Fruit fly (Drosophila melanogaster) whole organism, embryonic: ENCODE data around the gene SelT.

Source experiments
- Asciz ChIP-seq: fragments of 200-800 bp; sonication (Bioruptor generic); optimal IDR thresholded peaks from 2 replicates; lab custom pipeline; 2017; ENCODE audit warnings: missing biosample characterization, mild to moderate bottlenecking, missing genetic modification characterization, missing genetic modification reagents
- Atf-2 ChIP-seq: fragments of 200-800 bp; sonication (Bioruptor generic); optimal IDR thresholded peaks from 2 replicates; lab custom pipeline; 2016; ENCODE audit warnings: missing biosample characterization, missing genetic modification characterization
- CG10959 ChIP-seq: fragments of 200-800 bp; sonication (Bioruptor generic); IDR thresholded peaks from 2 replicates; pipeline ENCODE4 v1.3.6; 2022; ENCODE audit warnings: missing biosample characterization, missing genetic modification characterization
- CG11560 ChIP-seq: fragments of 200-800 bp; sonication (Bioruptor generic); IDR thresholded peaks from 3 replicates; pipeline ENCODE4 v1.3.6; 2022; ENCODE audit warnings: missing biosample characterization, missing genetic modification characterization
- CG14050 ChIP-seq: fragments of 200-800 bp; sonication (Bioruptor generic); IDR thresholded peaks from 3 replicates; pipeline ENCODE4 v1.3.6; 2022; ENCODE audit warnings: missing biosample characterization, missing genetic modification characterization
- CG16813 ChIP-seq: fragments of 200-800 bp; sonication (Bioruptor generic); IDR thresholded peaks from 3 replicates; pipeline ENCODE4 v1.3.6; 2022; ENCODE audit warnings: missing biosample characterization, missing genetic modification characterization; ENCODE audit not compliant: partially characterized antibody
- CG2120 ChIP-seq: fragments of 200-800 bp; sonication (Bioruptor generic); optimal IDR thresholded peaks from 3 replicates; lab custom pipeline; 2016; ENCODE audit warnings: missing biosample characterization, missing genetic modification characterization
- CG2129 ChIP-seq: fragments of 200-800 bp; sonication (Bioruptor generic); IDR thresholded peaks from 2 replicates; pipeline ENCODE4 v1.3.6; 2022; ENCODE audit warnings: missing biosample characterization, missing genetic modification characterization; ENCODE audit not compliant: partially characterized antibody
- CG2678 ChIP-seq: fragments of 200-800 bp; sonication (Bioruptor generic); optimal IDR thresholded peaks from 3 replicates; lab custom pipeline; 2019; ENCODE audit warnings: missing biosample characterization, mild to moderate bottlenecking, missing genetic modification characterization, moderate library complexity
- CG30403 ChIP-seq: fragments of 200-800 bp; sonication (Bioruptor generic); optimal IDR thresholded peaks from 3 replicates; lab custom pipeline; 2016; ENCODE audit warnings: missing biosample characterization, missing genetic modification characterization
- CG31224 ChIP-seq: fragments of 200-800 bp; sonication (Bioruptor generic); IDR thresholded peaks from 2 replicates; pipeline ENCODE4 v1.3.6; 2022; ENCODE audit warnings: missing biosample characterization, missing genetic modification characterization
- CG34224 ChIP-seq: fragments of 200-800 bp; sonication (Bioruptor generic); IDR thresholded peaks from 3 replicates; pipeline ENCODE4 v1.3.6; 2022; ENCODE audit warnings: missing biosample characterization, missing genetic modification characterization; ENCODE audit not compliant: partially characterized antibody
- CG7963 ChIP-seq: fragments of 200-800 bp; sonication (Bioruptor generic); IDR thresholded peaks from 3 replicates; pipeline ENCODE4 v1.3.6; 2022; ENCODE audit warnings: missing biosample characterization, missing genetic modification characterization; ENCODE audit not compliant: partially characterized antibody
- CG7987 ChIP-seq: fragments of 200-800 bp; sonication (Bioruptor generic); optimal IDR thresholded peaks from 2 replicates; lab custom pipeline; 2018; ENCODE audit warnings: missing biosample characterization, mild to moderate bottlenecking, missing genetic modification characterization, moderate library complexity
- Doc2 ChIP-seq: fragments of 200-800 bp; sonication (Bioruptor generic); IDR thresholded peaks from 2 replicates; pipeline ENCODE4 v1.3.6; 2022; ENCODE audit warnings: missing biosample characterization, missing genetic modification characterization
- HLH3B ChIP-seq: fragments of 200-800 bp; sonication (Bioruptor generic); IDR thresholded peaks from 2 replicates; pipeline ENCODE4 v1.3.6; 2022; ENCODE audit warnings: missing biosample characterization, missing genetic modification characterization
- Hey ChIP-seq: fragments of 200-800 bp; sonication (Bioruptor generic); optimal IDR thresholded peaks from 3 replicates; lab custom pipeline; 2018; ENCODE audit warnings: missing biosample characterization, mild to moderate bottlenecking, missing genetic modification characterization
- HmgD ChIP-seq: fragments of 200-800 bp; sonication (Bioruptor generic); optimal IDR thresholded peaks from 3 replicates; lab custom pipeline; 2016; ENCODE audit warnings: missing biosample characterization, missing genetic modification characterization
- Kr ChIP-seq: fragments of 200-800 bp; sonication (Bioruptor generic); optimal IDR thresholded peaks from 2 replicates; lab custom pipeline; 2017; ENCODE audit warnings: missing biosample characterization, mild to moderate bottlenecking, missing genetic modification characterization
- MESR4 ChIP-seq: fragments of 200-800 bp; sonication (Bioruptor generic); optimal IDR thresholded peaks from 2 replicates; lab custom pipeline; 2018; ENCODE audit warnings: missing biosample characterization, mild to moderate bottlenecking, missing genetic modification characterization, moderate library complexity
- NC2β ChIP-seq: fragments of 200-800 bp; sonication (Bioruptor generic); optimal IDR thresholded peaks from 2 replicates; lab custom pipeline; 2016; ENCODE audit warnings: missing biosample characterization, missing genetic modification characterization
- NFAT ChIP-seq: fragments of 200-800 bp; sonication (Bioruptor generic); IDR thresholded peaks from 2 replicates; pipeline ENCODE4 v1.3.6; 2022; ENCODE audit warnings: missing biosample characterization, missing genetic modification characterization
- Opbp ChIP-seq: fragments of 200-800 bp; sonication (Bioruptor generic); IDR thresholded peaks from 3 replicates; pipeline ENCODE4 v1.3.6; 2022; ENCODE audit warnings: missing biosample characterization, missing genetic modification characterization; ENCODE audit not compliant: partially characterized antibody
- Six4 ChIP-seq: fragments of 200-800 bp; sonication (Bioruptor generic); optimal IDR thresholded peaks from 2 replicates; lab custom pipeline; 2016; ENCODE audit warnings: missing biosample characterization, missing genetic modification characterization
- Vsx1 ChIP-seq: fragments of 200-800 bp; sonication (Bioruptor generic); optimal IDR thresholded peaks from 2 replicates; lab custom pipeline; 2017; ENCODE audit warnings: missing biosample characterization, mild to moderate bottlenecking, missing genetic modification characterization, missing genetic modification reagents
- ab ChIP-seq: fragments of 200-800 bp; sonication (Bioruptor generic); optimal IDR thresholded peaks from 2 replicates; lab custom pipeline; 2016; ENCODE audit warnings: missing biosample characterization, missing genetic modification characterization
- ato ChIP-seq: fragments of 200-800 bp; sonication (Bioruptor generic); IDR thresholded peaks from 2 replicates; pipeline ENCODE4 v1.3.6; 2022; ENCODE audit warnings: missing biosample characterization, missing genetic modification characterization; ENCODE audit not compliant: partially characterized antibody
- chif ChIP-seq, 2 experiments: fragments of 200-800 bp; sonication (Bioruptor generic); optimal IDR thresholded peaks; 3 replicates each; lab custom pipeline; 2016; ENCODE audit warnings: missing biosample characterization in 2 of 2, missing genetic modification characterization in 2 of 2
- ems ChIP-seq: fragments of 200-800 bp; sonication (Bioruptor generic); optimal IDR thresholded peaks from 3 replicates; lab custom pipeline; 2016; ENCODE audit warnings: missing biosample characterization, missing genetic modification characterization
- fd102C ChIP-seq: fragments of 200-800 bp; sonication (Bioruptor generic); optimal IDR thresholded peaks from 2 replicates; lab custom pipeline; 2018; ENCODE audit warnings: missing biosample characterization, mild to moderate bottlenecking, missing genetic modification characterization, moderate library complexity
- grau ChIP-seq: fragments of 200-800 bp; optimal IDR thresholded peaks from 3 replicates; lab custom pipeline; 2019; ENCODE audit warnings: missing biosample characterization, mild to moderate bottlenecking, missing genetic modification characterization, moderate library complexity
- hbn ChIP-seq: fragments of 200-800 bp; sonication (Bioruptor generic); IDR thresholded peaks from 2 replicates; pipeline ENCODE4 v1.3.6; 2022; ENCODE audit warnings: missing biosample characterization, missing genetic modification characterization; ENCODE audit not compliant: partially characterized antibody
- hth ChIP-seq: fragments of >200 bp; optimal IDR thresholded peaks from 2 replicates; lab custom pipeline; 2017; ENCODE audit warnings: inconsistent platforms
- lola ChIP-seq, 3 experiments: fragments of >200 bp in 2 of 3; fragments of 200-800 bp in 1 of 3; sonication (Bioruptor generic) in 1 of 3; optimal IDR thresholded peaks; 2 replicates each; lab custom pipeline; 2017 to 2019; ENCODE audit warnings: missing biosample characterization in 3 of 3, missing genetic modification characterization in 3 of 3, mild to moderate bottlenecking in 1 of 3, moderate library complexity in 1 of 3
- nau ChIP-seq: fragments of 200-800 bp; sonication (Bioruptor generic); optimal IDR thresholded peaks from 3 replicates; lab custom pipeline; 2017; ENCODE audit warnings: missing biosample characterization, mild to moderate bottlenecking, missing genetic modification characterization, missing genetic modification reagents
- p53 ChIP-seq: fragments of 200-800 bp; sonication (Bioruptor generic); optimal IDR thresholded peaks from 2 replicates; lab custom pipeline; 2016; ENCODE audit warnings: missing biosample characterization, missing genetic modification characterization
- prd ChIP-seq, 3 experiments: fragments of >200 bp in 2 of 3; fragments of 200-800 bp in 1 of 3; sonication (Bioruptor generic) in 1 of 3; optimal IDR thresholded peaks in 2 of 3; IDR thresholded peaks in 1 of 3; 2 replicates in 2 of 3; 3 replicates in 1 of 3; pipeline versions ENCODE4 v1.3.6 to Lab custom; 2017 to 2022; ENCODE audit warnings: missing biosample characterization in 1 of 3, missing genetic modification characterization in 1 of 3
- ro ChIP-seq: fragments of 200-800 bp; sonication (Bioruptor generic); IDR thresholded peaks from 2 replicates; pipeline ENCODE4 v1.3.6; 2022; ENCODE audit warnings: missing biosample characterization, missing genetic modification characterization
- scrt ChIP-seq: fragments of 200-800 bp; sonication (Bioruptor generic); optimal IDR thresholded peaks from 2 replicates; lab custom pipeline; 2018; ENCODE audit warnings: missing biosample characterization, mild to moderate bottlenecking, missing genetic modification characterization, moderate library complexity
- sima ChIP-seq: fragments of 200-800 bp; sonication (Bioruptor generic); optimal IDR thresholded peaks from 2 replicates; lab custom pipeline; 2016; ENCODE audit warnings: missing biosample characterization, missing genetic modification characterization
- ssp ChIP-seq: fragments of 200-800 bp; sonication (Bioruptor generic); IDR thresholded peaks from 2 replicates; pipeline ENCODE4 v1.3.6; 2022; ENCODE audit warnings: missing biosample characterization, missing genetic modification characterization
- tap ChIP-seq: fragments of 200-800 bp; optimal IDR thresholded peaks from 3 replicates; lab custom pipeline; 2019; ENCODE audit warnings: missing biosample characterization, mild to moderate bottlenecking, missing genetic modification characterization, moderate library complexity
- tll ChIP-seq, 2 experiments: fragments of 200-800 bp in 1 of 2; fragments of >200 bp in 1 of 2; sonication (Bioruptor generic) in 1 of 2; optimal IDR thresholded peaks; 2 replicates each; lab custom pipeline; 2017 to 2019; ENCODE audit warnings: missing biosample characterization in 2 of 2, missing genetic modification characterization in 2 of 2, mild to moderate bottlenecking in 1 of 2, moderate library complexity in 1 of 2
- trh ChIP-seq: fragments of 200-800 bp; sonication (Bioruptor generic); optimal IDR thresholded peaks from 2 replicates; lab custom pipeline; 2016; ENCODE audit warnings: missing biosample characterization, missing genetic modification characterization
- tup ChIP-seq: fragments of 200-800 bp; sonication (Bioruptor generic); optimal IDR thresholded peaks from 2 replicates; lab custom pipeline; 2016; ENCODE audit warnings: missing biosample characterization, mild to moderate bottlenecking, missing genetic modification characterization, moderate library complexity
- vfl ChIP-seq: fragments of 200-800 bp; sonication (Bioruptor generic); optimal IDR thresholded peaks from 2 replicates; lab custom pipeline; 2016; ENCODE audit warnings: missing biosample characterization, missing genetic modification characterization
- wor ChIP-seq: fragments of 200-800 bp; sonication (Bioruptor generic); IDR thresholded peaks from 2 replicates; pipeline ENCODE4 v1.3.6; 2022; ENCODE audit warnings: missing biosample characterization, missing genetic modification characterization
- zfh2 ChIP-seq: fragments of 200-800 bp; sonication (Bioruptor generic); optimal IDR thresholded peaks from 2 replicates; lab custom pipeline; 2016; ENCODE audit warnings: missing biosample characterization, missing genetic modification characterization

The SelT gene

DNA sequence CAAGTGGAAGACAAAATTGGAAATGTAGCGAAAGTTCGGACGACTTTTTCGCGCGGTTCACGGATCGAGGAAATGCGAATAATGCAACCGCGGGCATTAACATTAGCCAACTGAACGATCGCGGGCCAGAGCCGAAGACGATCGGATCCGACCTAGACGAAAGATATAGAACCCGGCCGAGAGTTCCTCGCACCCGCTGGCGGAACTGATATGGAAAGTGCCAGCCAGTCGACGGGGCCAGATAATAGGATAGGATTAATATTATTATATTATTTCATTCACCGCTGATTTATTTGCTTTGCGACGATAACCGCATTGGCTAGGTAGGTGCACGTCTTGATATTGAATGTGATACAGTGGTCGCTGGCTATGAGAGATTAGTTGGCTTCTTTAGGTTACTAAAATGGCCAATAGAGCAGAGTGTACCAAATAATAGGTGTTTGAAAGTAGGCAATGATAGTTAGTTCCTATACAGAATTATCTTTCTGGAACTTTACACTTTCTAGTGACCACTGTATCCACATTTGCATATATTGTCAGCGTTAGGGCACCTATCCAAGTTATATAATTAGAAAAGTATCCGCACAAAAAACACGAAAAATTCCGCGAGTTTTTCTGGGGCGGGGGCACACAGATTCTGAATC lies 11.2 kb upstream of the SelT start (continued):
- TF ChIP-seq prd (optimal IDR thresholded peaks at IDR 0.05; lab: Kevin White, UChicago) = no peak
- peak; percentile 87 for TF ChIP-seq prd (GFP tag; IDR thresholded peaks at IDR 0.05; lab: Robert Waterston, UW)
- no peak for TF ChIP-seq MESR4 (GFP tag; lab: Kevin White, UChicago)
- TF ChIP-seq ro (GFP tag; lab: Robert Waterston, UW) = no peak
- peak; percentile 67 for TF ChIP-seq CG10959 (GFP tag; lab: Robert Waterston, UW)
- TF ChIP-seq Opbp (GFP tag; lab: Robert Waterston, UW) = no peak
- TF ChIP-seq Hey (tag; lab: Kevin White, UChicago) = peak; percentile 4
- TF ChIP-seq CG2120 (GFP tag; lab: Kevin White, UChicago) = peak; percentile 77
- TF ChIP-seq CG11560 (tag; lab: Robert Waterston, UW) = peak; percentile 60; the same call in 1 of the 3 replicates
- TF ChIP-seq grau (tag; lab: Kevin White, UChicago) = peak; percentile 95
- TF ChIP-seq ssp = peak; percentile 44; the same call in 1 of the 2 replicates
- no peak for TF ChIP-seq CG16813 (GFP tag; lab: Robert Waterston, UW)
- no peak for TF ChIP-seq hth (lab: Kevin White, UChicago)
- no peak for TF ChIP-seq fd102C (GFP tag; lab: Kevin White, UChicago)
- TF ChIP-seq CG2129 (GFP tag; lab: Robert Waterston, UW) = no peak
- TF ChIP-seq HmgD = no peak
- TF ChIP-seq CG31224 (GFP tag; lab: Robert Waterston, UW) = peak; percentile 54; the same call in 1 of the 2 replicates
- TF ChIP-seq NC2β (GFP tag; lab: Kevin White, UChicago) = no peak
- TF ChIP-seq Six4 (GFP tag; lab: Kevin White, UChicago) = peak; percentile 21
- TF ChIP-seq Doc2 (GFP tag; lab: Robert Waterston, UW) = no peak
- peak; percentile 46 for TF ChIP-seq zfh2 (GFP tag; lab: Kevin White, UChicago)
- TF ChIP-seq tll (GFP tag; optimal IDR thresholded peaks at IDR 0.05; lab: Kevin White, UChicago) = no peak
- peak; percentile 61 for TF ChIP-seq ems (GFP tag; lab: Kevin White, UChicago)
- no peak for TF ChIP-seq CG7987 (GFP tag; lab: Kevin White, UChicago)
- TF ChIP-seq Atf-2 (GFP tag; lab: Kevin White, UChicago) = peak; percentile 23
- peak; percentile 19 for TF ChIP-seq vfl (GFP tag; lab: Kevin White, UChicago)
- TF ChIP-seq CG34224 (GFP tag; lab: Robert Waterston, UW) = no peak
- peak; percentile 42 for TF ChIP-seq tup
- no peak for TF ChIP-seq CG7963 (GFP tag; lab: Robert Waterston, UW)
- no peak for TF ChIP-seq ab (GFP tag; lab: Kevin White, UChicago)
- peak; percentile 69 for TF ChIP-seq tap (tag; lab: Kevin White, UChicago)
- 0 out of 3 replicates have a peak, but pooled peaks have one; percentile 22 for TF ChIP-seq CG14050
- peak; percentile 52 for TF ChIP-seq scrt (GFP tag; lab: Kevin White, UChicago)
- peak; percentile 50 to 67 for TF ChIP-seq chif (GFP tag; optimal IDR thresholded peaks at IDR 0.05; lab: Kevin White, UChicago)
- peak; percentile 40 for TF ChIP-seq sima
- peak; percentile 52 for TF ChIP-seq Asciz (GFP tag; lab: Kevin White, UChicago)
- peak; percentile 19; the same call in 1 of the 2 replicates for TF ChIP-seq wor
- TF ChIP-seq lola (GFP tag; optimal IDR thresholded peaks at IDR 0.05; lab: Kevin White, UChicago) = peak in 1 of 3 experiments; percentile 47
- TF ChIP-seq CG30403 (GFP tag; lab: Kevin White, UChicago) = peak; percentile 49
- peak; percentile 8 for TF ChIP-seq trh
- TF ChIP-seq ato = no peak
- TF ChIP-seq HLH3B (GFP tag; lab: Robert Waterston, UW) = peak; percentile 56
- no peak for TF ChIP-seq hbn
- TF ChIP-seq nau (GFP tag; lab: Kevin White, UChicago) = no peak
- TF ChIP-seq p53 (GFP tag; lab: Kevin White, UChicago) = no peak
- TF ChIP-seq Vsx1 (GFP tag; lab: Kevin White, UChicago) = peak; percentile 35
- TF ChIP-seq Kr (GFP tag; lab: Kevin White, UChicago) = no peak
- TF ChIP-seq NFAT = peak; percentile 66
- peak; percentile 77 for TF ChIP-seq CG2678
